Worm (Caenorhabditis elegans): Measurements from ENCODE around the gene T28C12.15.
A peak's percentile ranks its signal among the peaks of the same experiment; 100 is the strongest.

Gene T28C12.15

DNA sequence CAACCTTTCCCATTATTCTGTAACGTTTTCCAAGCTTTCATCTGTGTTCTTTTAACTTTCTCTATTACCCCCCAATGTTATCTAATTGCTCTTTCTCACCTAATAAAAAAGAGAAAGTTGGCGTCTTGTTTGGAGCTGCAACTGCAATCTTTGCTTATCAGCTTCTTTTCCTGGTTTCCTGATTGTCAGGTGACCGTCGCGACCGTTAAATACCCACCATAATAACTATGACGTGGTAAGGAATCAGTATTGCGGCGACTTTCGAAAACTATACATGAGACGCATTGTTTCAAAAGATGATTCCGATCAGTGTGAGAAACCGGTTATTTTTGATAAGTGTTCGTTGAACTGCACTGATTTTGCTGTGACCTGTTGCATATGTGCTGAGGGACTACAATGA lies 46.4 kb downstream of the T28C12.15 start (continued):
- TF ChIP-seq C04F5.9 (tag; optimal IDR thresholded peaks at IDR 0.05) (no peak), ceh-88 (GFP tag; IDR thresholded peaks at IDR 0.05) (no peak), nhr-12 (tag; optimal IDR thresholded peaks at IDR 0.05) (no peak), xbp-1 (tag; optimal IDR thresholded peaks at IDR 0.05) (no peak), nhr-28 (tag; optimal IDR thresholded peaks at IDR 0.05) (no peak), ces-1 (GFP tag; optimal IDR thresholded peaks at IDR 0.05) (no peak), ama-1 (optimal IDR thresholded peaks at IDR 0.05) (no peak), irx-1 (tag; optimal IDR thresholded peaks at IDR 0.05) (no peak), blmp-1 (tag; optimal IDR thresholded peaks at IDR 0.05) (peak; percentile 71), mab-9 (GFP tag; IDR thresholded peaks at IDR 0.05) (no peak), Y116A8C.19 (tag; optimal IDR thresholded peaks at IDR 0.05; ENCODE audit: borderline replicate concordance) (no peak), nhr-76 (tag; optimal IDR thresholded peaks at IDR 0.05) (no peak), grh-1 (GFP tag; IDR thresholded peaks at IDR 0.05) (peak; percentile 63), fkh-10 (GFP tag; optimal IDR thresholded peaks at IDR 0.05) (no peak), lin-35 (GFP tag; optimal IDR thresholded peaks at IDR 0.05) (peak in 1 of 2 experiments; percentile 61), lin-39 (tag; optimal IDR thresholded peaks at IDR 0.05) (no peak), nhr-47 (tag; optimal IDR thresholded peaks at IDR 0.05) (no peak), lir-3 (tag; optimal IDR thresholded peaks at IDR 0.05; ENCODE audit: poor library complexity) (no peak), ceh-8 (GFP tag; optimal IDR thresholded peaks at IDR 0.05) (no peak), sup-37 (GFP tag; optimal IDR thresholded peaks at IDR 0.05) (no peak), elt-3 (tag; optimal IDR thresholded peaks at IDR 0.05) (peak in 1 of 6 experiments; percentile 69), hlh-4 (tag; optimal IDR thresholded peaks at IDR 0.05) (no peak), unc-130 (tag; optimal IDR thresholded peaks at IDR 0.05) (no peak), unc-30 (tag; optimal IDR thresholded peaks at IDR 0.05) (no peak), zip-4 (GFP tag; optimal IDR thresholded peaks at IDR 0.05) (no peak), isw-1 (GFP tag; IDR thresholded peaks at IDR 0.05) (no peak), lsy-2 (tag; optimal IDR thresholded peaks at IDR 0.05) (peak in 1 of 2 experiments; percentile 18), unc-62 (GFP tag; optimal IDR thresholded peaks at IDR 0.05) (no peak), efl-1 (optimal IDR thresholded peaks at IDR 0.05) (no peak), efl-1 (GFP tag; optimal IDR thresholded peaks at IDR 0.05 in 1 of 2) (peak in 1 of 2 experiments; percentile 59), hpl-2 (GFP tag; optimal IDR thresholded peaks at IDR 0.05) (no peak), ceh-90 (tag; optimal IDR thresholded peaks at IDR 0.05) (no peak), nhr-19 (GFP tag; conservative IDR thresholded peaks at IDR 0.05) (peak; percentile 39), ztf-11 (tag; optimal IDR thresholded peaks at IDR 0.05) (no peak), nhr-90 (tag; optimal IDR thresholded peaks at IDR 0.05; ENCODE audit: poor library complexity) (peak; percentile 25)

DNA sequence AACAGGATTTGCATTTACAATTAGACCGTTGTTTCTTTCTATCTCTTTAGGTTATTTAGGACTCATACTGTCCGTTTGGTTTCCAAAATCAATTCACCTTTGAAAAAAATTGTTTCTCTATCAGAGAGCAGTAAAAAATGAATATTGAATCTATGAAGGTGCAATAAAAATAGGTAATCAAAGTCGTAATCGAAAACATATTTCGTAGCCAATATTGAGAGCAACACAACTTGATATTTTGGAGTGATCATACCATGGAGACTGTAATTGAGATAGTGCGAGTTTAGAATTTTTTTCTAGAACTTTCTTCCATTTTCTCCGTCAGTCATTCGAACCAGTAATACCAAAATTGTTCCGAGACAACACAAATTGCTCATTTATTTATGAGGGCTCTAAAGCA lies 51.0 kb downstream of the T28C12.15 start, which contains the start of gene F31F7.2:
Gene F31F7.2 (plus strand): TSS at position 301 of the 400 bp plus-strand sequence.
- TF ChIP-seq mdl-1 (tag; optimal IDR thresholded peaks at IDR 0.05) (no peak), skn-1 (tag; optimal IDR thresholded peaks at IDR 0.05) (no peak), nhr-76 (tag; optimal IDR thresholded peaks at IDR 0.05) (no peak), lin-35 (GFP tag; optimal IDR thresholded peaks at IDR 0.05) (no peak), sptf-1 (tag; optimal IDR thresholded peaks at IDR 0.05) (no peak), swsn-7 (tag; optimal IDR thresholded peaks at IDR 0.05) (no peak), ceh-82 (tag; optimal IDR thresholded peaks at IDR 0.05) (no peak), fkh-10 (GFP tag; optimal IDR thresholded peaks at IDR 0.05) (no peak), nhr-20 (tag; optimal IDR thresholded peaks at IDR 0.05) (no peak), egl-27 (tag; optimal IDR thresholded peaks at IDR 0.05) (no peak), elt-2 (tag; optimal IDR thresholded peaks at IDR 0.05) (no peak)
